Fruit fly (Drosophila melanogaster): ENCODE results near the gene Pdp.

Pdp gene

dm6 chrX:7696711-7697654 lies 37.5 kb downstream of the Pdp start (continued):
- TF ChIP-seq nom (GFP tag; optimal IDR thresholded peaks at IDR 0.05) (peak; percentile 81), CG16863 (GFP tag; optimal IDR thresholded peaks at IDR 0.05) (peak; percentile 74), Doc2 (GFP tag; IDR thresholded peaks at IDR 0.05) (peak; percentile 41; the same call in 1 of the 2 replicates), emc (GFP tag; optimal IDR thresholded peaks at IDR 0.05) (peak; percentile 66), br (optimal IDR thresholded peaks at IDR 0.05) (no peak), CG16813 (GFP tag; IDR thresholded peaks at IDR 0.05; ENCODE audit: partially characterized antibody) (no peak), sna (GFP tag; IDR thresholded peaks at IDR 0.05; ENCODE audit: partially characterized antibody) (no peak), CG3838 (GFP tag; optimal IDR thresholded peaks at IDR 0.05) (peak; percentile 85), CG17186 (GFP tag; optimal IDR thresholded peaks at IDR 0.05) (peak; percentile 12), CG12659 (GFP tag; optimal IDR thresholded peaks at IDR 0.05) (peak; percentile 96), tup (GFP tag; optimal IDR thresholded peaks at IDR 0.05) (peak; percentile 79), Oli (tag; optimal IDR thresholded peaks at IDR 0.05) (peak; percentile 90), gce (GFP tag; IDR thresholded peaks at IDR 0.05) (peak; percentile 79; the same call in 2 of the 3 replicates), CG4282 (GFP tag; optimal IDR thresholded peaks at IDR 0.05) (peak; percentile 42), yki (optimal IDR thresholded peaks at IDR 0.05) (peak; percentile 56), CG17568 (GFP tag; optimal IDR thresholded peaks at IDR 0.05) (peak; percentile 84), CG12942 (GFP tag; optimal IDR thresholded peaks at IDR 0.05) (peak; percentile 62), sr (GFP tag; IDR thresholded peaks at IDR 0.05) (peak; percentile 78), Hr3 (GFP tag; optimal IDR thresholded peaks at IDR 0.05) (peak; percentile 77), sob (GFP tag; IDR thresholded peaks at IDR 0.05) (peak; percentile 93), repo (GFP tag; optimal IDR thresholded peaks at IDR 0.05) (peak; percentile 48), sd (tag; optimal IDR thresholded peaks at IDR 0.05) (peak; percentile 83), bab2 (GFP tag; optimal IDR thresholded peaks at IDR 0.05) (peak; percentile 88), PHDP (tag; optimal IDR thresholded peaks at IDR 0.05) (peak; percentile 93), HLH4C (GFP tag; IDR thresholded peaks at IDR 0.05; ENCODE audit: partially characterized antibody) (no peak), CG9876 (GFP tag; optimal IDR thresholded peaks at IDR 0.05) (peak; percentile 67), CG9727 (GFP tag; optimal IDR thresholded peaks at IDR 0.05) (peak; percentile 90), CG15479 (GFP tag; optimal IDR thresholded peaks at IDR 0.05) (no peak), Drgx (GFP tag; IDR thresholded peaks at IDR 0.05) (peak; percentile 97), CG13424 (tag; optimal IDR thresholded peaks at IDR 0.05) (peak; percentile 94), hb (GFP tag; IDR thresholded peaks at IDR 0.05; ENCODE audit: partially characterized antibody) (no peak), HHEX (GFP tag; optimal IDR thresholded peaks at IDR 0.05) (peak; percentile 95), gcm (GFP tag; optimal IDR thresholded peaks at IDR 0.05) (peak; percentile 75), ham (GFP tag; IDR thresholded peaks at IDR 0.05) (peak; percentile 74; the same call in 1 of the 2 replicates), lbe (GFP tag; optimal IDR thresholded peaks at IDR 0.05) (peak; percentile 95), Ets97D (GFP tag; optimal IDR thresholded peaks at IDR 0.05) (peak; percentile 51), E2f2 (GFP tag; IDR thresholded peaks at IDR 0.05) (peak; percentile 69), CG4730 (GFP tag; IDR thresholded peaks at IDR 0.05) (peak; percentile 75), CG32532 (GFP tag; IDR thresholded peaks at IDR 0.05) (peak; percentile 97), Dll (GFP tag; IDR thresholded peaks at IDR 0.05; ENCODE audit: partially characterized antibody) (no peak), prd (optimal IDR thresholded peaks at IDR 0.05) (no peak), prd (GFP tag; IDR thresholded peaks at IDR 0.05) (peak; percentile 89), CG10979 (tag; optimal IDR thresholded peaks at IDR 0.05) (peak; percentile 63), CG7839 (tag; optimal IDR thresholded peaks at IDR 0.05) (peak; percentile 94), CG32767 (GFP tag; IDR thresholded peaks at IDR 0.05) (peak; percentile 84), her (GFP tag; optimal IDR thresholded peaks at IDR 0.05) (peak; percentile 85), trem (tag; optimal IDR thresholded peaks at IDR 0.05) (peak; percentile 29), Side (GFP tag; optimal IDR thresholded peaks at IDR 0.05) (peak; percentile 76), MTF-1 (GFP tag; optimal IDR thresholded peaks at IDR 0.05; ENCODE audit: borderline replicate concordance) (peak; percentile 79)
